Worm (Caenorhabditis elegans) whole organism, L4/young adult: ENCODE data around the gene K01D12.7.

ENCODE experiments used
- W03F9.2 ChIP-seq: fragments of 150-350 bp; optimal IDR thresholded peaks from 2 replicates; lab custom pipeline; 2014; ENCODE audit warnings: missing biosample characterization, missing genetic modification characterization
- him-1 ChIP-seq: sonication (generic microtip); optimal IDR thresholded peaks from 2 replicates; lab custom pipeline; 2016; ENCODE audit warnings: missing genotype, missing genetic modification reagents, missing genetic modification characterization, missing compliant biosample characterization

ce11 chrV:12371386-12371785, 29.9 kb downstream of the K01D12.7 start, which contains the start of gene F23H12.7:
- TF ChIP-seq him-1 (tag; lab: Kevin White, UChicago) (no peak), W03F9.2 (tag; lab: Kevin White, UChicago) (no peak)
